Fruit fly (Drosophila melanogaster) whole organism, embryonic: ENCODE data around the gene Ssu72.

Source experiments
- Adf1 ChIP-seq: fragments of 200-800 bp; sonication (Bioruptor generic); IDR thresholded peaks from 2 replicates; pipeline ENCODE4 v1.3.6; 2022; ENCODE audit warnings: missing biosample characterization, missing genetic modification characterization
- Bgb ChIP-seq: fragments of 200-800 bp; sonication (Bioruptor generic); IDR thresholded peaks from 2 replicates; pipeline ENCODE4 v1.3.6; 2022; ENCODE audit warnings: missing biosample characterization, missing genetic modification characterization; ENCODE audit not compliant: partially characterized antibody
- CG10959 ChIP-seq: fragments of 200-800 bp; sonication (Bioruptor generic); IDR thresholded peaks from 2 replicates; pipeline ENCODE4 v1.3.6; 2022; ENCODE audit warnings: missing biosample characterization, missing genetic modification characterization
- CG10979 ChIP-seq: fragments of 200-800 bp; sonication (Bioruptor generic); optimal IDR thresholded peaks from 2 replicates; lab custom pipeline; 2018; ENCODE audit warnings: missing biosample characterization, mild to moderate bottlenecking, missing genetic modification characterization, moderate library complexity
- CG12391 ChIP-seq: fragments of 200-800 bp; sonication (Bioruptor generic); optimal IDR thresholded peaks from 3 replicates; lab custom pipeline; 2018; ENCODE audit warnings: missing biosample characterization, mild to moderate bottlenecking, missing genetic modification characterization, moderate library complexity
- CG13424 ChIP-seq: fragments of 200-800 bp; sonication (Bioruptor generic); optimal IDR thresholded peaks from 2 replicates; lab custom pipeline; 2019; ENCODE audit warnings: missing biosample characterization, mild to moderate bottlenecking, missing genetic modification characterization, moderate library complexity
- CG14014 ChIP-seq: fragments of 200-800 bp; sonication (Bioruptor generic); IDR thresholded peaks from 2 replicates; pipeline ENCODE4 v1.3.6; 2022; ENCODE audit warnings: missing biosample characterization, missing genetic modification characterization
- CG14667 ChIP-seq: fragments of 200-800 bp; sonication (Bioruptor generic); IDR thresholded peaks from 2 replicates; pipeline ENCODE4 v1.3.6; 2022; ENCODE audit warnings: missing biosample characterization, missing genetic modification characterization
- CG1602 ChIP-seq: fragments of 200-800 bp; sonication (Bioruptor generic); optimal IDR thresholded peaks from 3 replicates; lab custom pipeline; 2016; ENCODE audit warnings: missing biosample characterization, missing genetic modification characterization
- CG1603 ChIP-seq: fragments of 200-800 bp; sonication (Bioruptor generic); optimal IDR thresholded peaks from 2 replicates; lab custom pipeline; 2019; ENCODE audit warnings: missing biosample characterization, mild to moderate bottlenecking, missing genetic modification characterization, moderate library complexity
- CG17385 ChIP-seq: fragments of 200-800 bp; sonication (Bioruptor generic); optimal IDR thresholded peaks from 3 replicates; lab custom pipeline; 2018; ENCODE audit warnings: missing biosample characterization, mild to moderate bottlenecking, missing genetic modification characterization
- CG18262 ChIP-seq: fragments of 200-800 bp; optimal IDR thresholded peaks from 3 replicates; lab custom pipeline; 2019; ENCODE audit warnings: missing biosample characterization, mild to moderate bottlenecking, missing genetic modification characterization, moderate library complexity
- CG18619 ChIP-seq: fragments of 200-800 bp; sonication (Bioruptor generic); optimal IDR thresholded peaks from 3 replicates; lab custom pipeline; 2017; ENCODE audit warnings: missing biosample characterization, mild to moderate bottlenecking, missing genetic modification characterization
- CG30403 ChIP-seq: fragments of 200-800 bp; sonication (Bioruptor generic); optimal IDR thresholded peaks from 3 replicates; lab custom pipeline; 2016; ENCODE audit warnings: missing biosample characterization, missing genetic modification characterization
- CG30431 ChIP-seq: fragments of 200-800 bp; sonication (Bioruptor generic); optimal IDR thresholded peaks from 2 replicates; lab custom pipeline; 2017; ENCODE audit warnings: missing biosample characterization, missing genetic modification characterization
- CG32772 ChIP-seq: fragments of 200-800 bp; sonication (Bioruptor generic); IDR thresholded peaks from 2 replicates; pipeline ENCODE4 v1.3.6; 2022; ENCODE audit warnings: missing biosample characterization, missing genetic modification characterization
- CG33213 ChIP-seq: fragments of 200-800 bp; sonication (Bioruptor generic); optimal IDR thresholded peaks from 3 replicates; lab custom pipeline; 2016; ENCODE audit warnings: missing biosample characterization, missing genetic modification characterization
- CG33557 ChIP-seq: fragments of 200-800 bp; sonication (Bioruptor generic); optimal IDR thresholded peaks from 2 replicates; lab custom pipeline; 2019; ENCODE audit warnings: missing biosample characterization, mild to moderate bottlenecking, missing genetic modification characterization, moderate library complexity
- CG4404 ChIP-seq: fragments of 200-800 bp; sonication (Bioruptor generic); IDR thresholded peaks from 2 replicates; pipeline ENCODE4 v1.3.6; 2022; ENCODE audit warnings: missing biosample characterization, missing genetic modification characterization
- CG4424 ChIP-seq: fragments of 200-800 bp; sonication (Bioruptor generic); optimal IDR thresholded peaks from 3 replicates; lab custom pipeline; 2016; ENCODE audit warnings: missing biosample characterization, missing genetic modification characterization
- CG7372 ChIP-seq: fragments of 200-800 bp; sonication (Bioruptor generic); IDR thresholded peaks from 2 replicates; pipeline ENCODE4 v1.3.6; 2022; ENCODE audit warnings: missing biosample characterization, missing genetic modification characterization
- Dip3 ChIP-seq: fragments of 200-800 bp; sonication (Bioruptor generic); optimal IDR thresholded peaks from 3 replicates; lab custom pipeline; 2016; ENCODE audit warnings: missing biosample characterization, missing genetic modification characterization
- H15 ChIP-seq: fragments of 200-800 bp; sonication (Bioruptor generic); IDR thresholded peaks from 3 replicates; pipeline ENCODE4 v1.3.6; 2022; ENCODE audit warnings: missing biosample characterization, missing genetic modification characterization
- HLHmδ ChIP-seq: fragments of 200-800 bp; sonication (Bioruptor generic); optimal IDR thresholded peaks from 2 replicates; lab custom pipeline; 2018; ENCODE audit warnings: missing biosample characterization, mild to moderate bottlenecking, missing genetic modification characterization, moderate library complexity
- Hr3 ChIP-seq: fragments of 200-800 bp; sonication (Bioruptor generic); optimal IDR thresholded peaks from 3 replicates; lab custom pipeline; 2016; ENCODE audit warnings: missing biosample characterization, missing genetic modification characterization
- Hr51 ChIP-seq, 2 experiments: fragments of 200-800 bp; sonication (Bioruptor generic); optimal IDR thresholded peaks; 2 replicates in 1 of 2; 3 replicates in 1 of 2; lab custom pipeline; 2016 to 2018; ENCODE audit warnings: missing biosample characterization in 2 of 2, missing genetic modification characterization in 2 of 2, mild to moderate bottlenecking in 1 of 2, moderate library complexity in 1 of 2
- PHDP ChIP-seq: fragments of 200-800 bp; sonication (Bioruptor generic); optimal IDR thresholded peaks from 3 replicates; lab custom pipeline; 2018; ENCODE audit warnings: missing biosample characterization, mild to moderate bottlenecking, missing genetic modification characterization, moderate library complexity
- Pdp1 ChIP-seq, 2 experiments: fragments of 200-800 bp; sonication (Bioruptor generic); optimal IDR thresholded peaks; 3 replicates each; lab custom pipeline; 2016; ENCODE audit warnings: missing biosample characterization in 2 of 2, missing genetic modification characterization in 2 of 2, mild to moderate bottlenecking in 1 of 2, moderate library complexity in 1 of 2
- Poxn ChIP-seq: fragments of 200-800 bp; sonication (Bioruptor generic); IDR thresholded peaks from 2 replicates; pipeline ENCODE4 v1.3.6; 2022; ENCODE audit warnings: missing biosample characterization, missing genetic modification characterization
- Usf ChIP-seq: fragments of 200-800 bp; sonication (Bioruptor generic); optimal IDR thresholded peaks from 2 replicates; lab custom pipeline; 2017; ENCODE audit warnings: missing genotype, missing biosample characterization, missing genetic modification characterization
- al ChIP-seq: fragments of 200-800 bp; sonication (Bioruptor generic); IDR thresholded peaks from 2 replicates; pipeline ENCODE4 v1.3.6; 2022; ENCODE audit warnings: missing biosample characterization, missing genetic modification characterization
- bsh ChIP-seq, 2 experiments: fragments of 200-800 bp; sonication (Bioruptor generic); optimal IDR thresholded peaks; 2 replicates each; lab custom pipeline; 2017 to 2018; ENCODE audit warnings: mild to moderate bottlenecking in 2 of 2, missing biosample characterization in 2 of 2, missing genetic modification characterization in 2 of 2, moderate library complexity in 1 of 2
- chif ChIP-seq, 2 experiments: fragments of 200-800 bp; sonication (Bioruptor generic); optimal IDR thresholded peaks; 3 replicates each; lab custom pipeline; 2016; ENCODE audit warnings: missing biosample characterization in 2 of 2, missing genetic modification characterization in 2 of 2
- chn ChIP-seq: fragments of 200-800 bp; sonication (Bioruptor generic); optimal IDR thresholded peaks from 2 replicates; lab custom pipeline; 2016; ENCODE audit warnings: missing biosample characterization, missing genetic modification characterization
- dmrt99B ChIP-seq: fragments of 200-800 bp; sonication (Bioruptor generic); optimal IDR thresholded peaks from 2 replicates; lab custom pipeline; 2018; ENCODE audit warnings: missing biosample characterization, mild to moderate bottlenecking, missing genetic modification characterization, moderate library complexity
- exex ChIP-seq: fragments of 200-800 bp; sonication (Bioruptor generic); optimal IDR thresholded peaks from 4 replicates; lab custom pipeline; 2018; ENCODE audit warnings: missing biosample characterization, mild to moderate bottlenecking, missing genetic modification characterization, moderate library complexity
- ftz-f1 ChIP-seq: fragments of 200-800 bp; sonication (Bioruptor generic); optimal IDR thresholded peaks from 2 replicates; lab custom pipeline; 2016; ENCODE audit warnings: missing biosample characterization, missing genetic modification characterization
- klu ChIP-seq: fragments of 200-800 bp; sonication (Bioruptor generic); IDR thresholded peaks from 2 replicates; pipeline ENCODE4 v1.3.6; 2022; ENCODE audit warnings: missing biosample characterization, missing genetic modification characterization
- lilli ChIP-seq: fragments of 200-800 bp; sonication (Bioruptor generic); optimal IDR thresholded peaks from 3 replicates; lab custom pipeline; 2016; ENCODE audit warnings: missing biosample characterization, missing genetic modification characterization
- nerfin-1 ChIP-seq: fragments of 200-800 bp; sonication (Bioruptor generic); optimal IDR thresholded peaks from 3 replicates; lab custom pipeline; 2019; ENCODE audit warnings: missing biosample characterization, mild to moderate bottlenecking, missing genetic modification characterization, moderate library complexity
- phol ChIP-seq: fragments of 200-800 bp; sonication (Bioruptor generic); optimal IDR thresholded peaks from 3 replicates; lab custom pipeline; 2018; ENCODE audit warnings: missing biosample characterization, mild to moderate bottlenecking, missing genetic modification characterization, moderate library complexity
- rib ChIP-seq: fragments of 200-800 bp; sonication (Bioruptor generic); IDR thresholded peaks from 2 replicates; pipeline ENCODE4 v1.3.6; 2022; ENCODE audit warnings: missing biosample characterization, missing genetic modification characterization
- ro ChIP-seq: fragments of 200-800 bp; sonication (Bioruptor generic); IDR thresholded peaks from 2 replicates; pipeline ENCODE4 v1.3.6; 2022; ENCODE audit warnings: missing biosample characterization, missing genetic modification characterization
- row ChIP-seq: fragments of 200-800 bp; sonication (Bioruptor generic); IDR thresholded peaks from 3 replicates; pipeline ENCODE4 v1.3.6; 2022; ENCODE audit warnings: missing biosample characterization, missing genetic modification characterization
- unpg ChIP-seq: fragments of 200-800 bp; sonication (Bioruptor generic); optimal IDR thresholded peaks from 3 replicates; lab custom pipeline; 2018; ENCODE audit warnings: missing biosample characterization, mild to moderate bottlenecking, missing genetic modification characterization, moderate library complexity
- vvl ChIP-seq: fragments of 200-800 bp; sonication (Bioruptor generic); IDR thresholded peaks from 2 replicates; pipeline ENCODE4 v1.3.6; 2022; ENCODE audit warnings: missing biosample characterization, missing genetic modification characterization
- zfh1 ChIP-seq: fragments of 200-800 bp; sonication (Bioruptor generic); IDR thresholded peaks from 3 replicates; pipeline ENCODE4 v1.3.6; 2022; ENCODE audit warnings: missing biosample characterization, missing genetic modification characterization

The Ssu72 gene

dm6 chrX:19666991-19667409 is 2.6 kb downstream of the Ssu72 start, which contains the start of gene Zw (continued):
- TF ChIP-seq CG1602 (GFP tag; lab: Kevin White, UChicago) (peak; percentile 25), CG1603 (tag; lab: Kevin White, UChicago) (peak; percentile 53), chn (peak; percentile 51), lilli (GFP tag; lab: Kevin White, UChicago) (peak; percentile 63), rib (GFP tag; lab: Robert Waterston, UW) (0 out of 2 replicates have a peak, but pooled peaks have one; percentile 27), klu (GFP tag; lab: Robert Waterston, UW) (peak; percentile 35; the same call in 1 of the 2 replicates), Usf (GFP tag; lab: Kevin White, UChicago) (peak; percentile 35), ro (GFP tag; lab: Robert Waterston, UW) (no peak), CG4404 (GFP tag; lab: Robert Waterston, UW) (peak; percentile 50), nerfin-1 (peak; percentile 5), CG7372 (GFP tag; lab: Robert Waterston, UW) (0 out of 2 replicates have a peak, but pooled peaks have one; percentile 34), Hr51 (GFP tag; optimal IDR thresholded peaks at IDR 0.05; lab: Kevin White, UChicago) (peak; percentile 2 to 3), al (GFP tag; lab: Robert Waterston, UW) (peak; percentile 46; the same call in 1 of the 2 replicates), CG12391 (tag; lab: Kevin White, UChicago) (peak; percentile 21), CG13424 (peak; percentile 39), exex (tag; lab: Kevin White, UChicago) (peak; percentile 7), CG33213 (GFP tag; lab: Kevin White, UChicago) (peak; percentile 4), Adf1 (GFP tag; lab: Robert Waterston, UW) (peak; percentile 83), CG10959 (GFP tag; lab: Robert Waterston, UW) (0 out of 2 replicates have a peak, but pooled peaks have one; percentile 36), CG10979 (peak; percentile 35), row (GFP tag; lab: Robert Waterston, UW) (peak; percentile 94), H15 (GFP tag; lab: Robert Waterston, UW) (peak; percentile 53; the same call in 1 of the 3 replicates), phol (tag; lab: Kevin White, UChicago) (peak; percentile 34), unpg (GFP tag; lab: Kevin White, UChicago) (peak; percentile 29), bsh (GFP tag; optimal IDR thresholded peaks at IDR 0.05; lab: Kevin White, UChicago) (peak in 1 of 2 experiments; percentile 34), Hr3 (peak; percentile 25), CG4424 (peak; percentile 52), zfh1 (GFP tag; lab: Robert Waterston, UW) (peak; percentile 62; the same call in 2 of the 3 replicates), CG30431 (peak; percentile 47), CG33557 (GFP tag; lab: Kevin White, UChicago) (peak; percentile 29), chif (GFP tag; optimal IDR thresholded peaks at IDR 0.05; lab: Kevin White, UChicago) (peak in 1 of 2 experiments; percentile 38), CG17385 (GFP tag; lab: Kevin White, UChicago) (no peak), dmrt99B (tag; lab: Kevin White, UChicago) (peak; percentile 40), CG14014 (GFP tag; lab: Robert Waterston, UW) (peak; percentile 35; the same call in 1 of the 2 replicates), Pdp1 (GFP tag; optimal IDR thresholded peaks at IDR 0.05; lab: Kevin White, UChicago) (peak; percentile 38 to 43), Bgb (GFP tag; lab: Robert Waterston, UW) (peak; percentile 57), CG18619 (GFP tag; lab: Kevin White, UChicago) (peak; percentile 16), Poxn (no peak), Dip3 (GFP tag; lab: Kevin White, UChicago) (peak; percentile 56), CG18262 (tag; lab: Kevin White, UChicago) (peak; percentile 24), CG30403 (GFP tag; lab: Kevin White, UChicago) (peak; percentile 60), CG14667 (GFP tag; lab: Robert Waterston, UW) (peak; percentile 62), PHDP (tag; lab: Kevin White, UChicago) (peak; percentile 19), CG32772 (peak; percentile 59), vvl (GFP tag; lab: Robert Waterston, UW) (peak; percentile 84), HLHmδ (GFP tag; lab: Kevin White, UChicago) (peak; percentile 54), ftz-f1 (GFP tag; lab: Kevin White, UChicago) (no peak)
